Worm (Caenorhabditis elegans): ENCODE data around the gene rbm-22.
A peak's percentile ranks its signal among the peaks of the same experiment; 100 is the strongest.

The rbm-22 gene

DNA sequence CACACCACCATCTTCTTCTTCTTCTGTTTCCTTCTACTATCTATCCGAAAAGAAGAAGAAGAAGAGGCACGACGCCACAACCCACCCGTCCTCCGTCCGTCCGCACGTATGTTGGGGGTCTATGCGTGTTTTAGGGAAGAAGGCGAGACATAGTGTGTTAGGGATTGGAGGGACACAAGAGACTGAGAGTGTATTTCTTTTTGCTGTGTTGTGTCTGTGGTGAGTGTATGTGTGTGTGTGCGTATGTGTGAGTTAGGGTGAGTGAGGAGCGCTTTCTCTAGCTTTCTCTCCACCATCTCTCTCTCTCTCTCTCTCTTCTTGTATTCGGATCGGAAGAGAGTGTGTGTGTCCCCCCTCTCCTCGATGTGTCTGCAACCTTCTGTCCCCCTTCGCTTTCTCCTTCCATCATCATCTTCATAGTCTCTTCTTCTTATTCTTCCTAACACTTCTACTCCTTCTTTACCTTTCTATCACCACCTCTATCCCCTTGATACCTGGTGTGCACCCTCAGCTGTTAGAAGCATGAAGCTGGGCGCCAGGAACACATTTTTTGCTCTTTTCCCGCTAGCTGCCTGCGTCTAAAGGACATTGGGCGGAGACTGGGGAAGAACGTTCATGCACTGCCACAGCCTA, 39.4 kb upstream of the rbm-22 start (continued):
- TF ChIP-seq dpl-1 (GFP tag; optimal IDR thresholded peaks at IDR 0.05) (no peak), him-1 (tag; optimal IDR thresholded peaks at IDR 0.05) (no peak), chd-7 (tag; optimal IDR thresholded peaks at IDR 0.05) (peak; percentile 70), attf-5 (GFP tag; optimal IDR thresholded peaks at IDR 0.05) (peak; percentile 78), repo-1 (tag; optimal IDR thresholded peaks at IDR 0.05) (peak; percentile 9), nhr-80 (tag; optimal IDR thresholded peaks at IDR 0.05) (peak; percentile 87), ztf-26 (tag; optimal IDR thresholded peaks at IDR 0.05) (peak; percentile 12), ceh-100 (GFP tag; IDR thresholded peaks at IDR 0.05) (no peak), madf-10 (tag; optimal IDR thresholded peaks at IDR 0.05) (peak; percentile 38), lin-54 (GFP tag; optimal IDR thresholded peaks at IDR 0.05) (peak; percentile 47)

DNA sequence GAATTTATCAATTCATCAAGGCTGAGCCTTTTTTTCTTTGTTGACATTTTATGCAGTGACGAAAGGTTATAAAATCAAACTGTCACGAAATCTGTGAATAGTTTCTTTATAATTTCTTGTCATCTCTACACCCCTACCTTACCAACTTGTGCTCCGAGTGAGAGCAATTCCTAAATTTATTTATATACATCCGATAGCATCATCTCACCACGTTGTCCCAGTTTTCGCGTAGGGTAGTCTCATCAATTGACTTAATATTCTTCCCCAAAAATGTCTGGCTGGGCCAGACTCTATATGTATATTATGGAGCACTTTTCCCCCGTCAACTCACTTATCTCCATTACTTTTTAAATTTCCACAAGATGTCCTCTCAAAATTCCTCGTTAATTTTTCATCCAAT, 35.8 kb upstream of the rbm-22 start:
- TF ChIP-seq nfyb-1 (GFP tag; IDR thresholded peaks at IDR 0.05) (peak; percentile 52; the same call in 1 of the 2 replicates), B0336.3 (GFP tag; IDR thresholded peaks at IDR 0.05) (no peak), lir-1 (GFP tag; conservative IDR thresholded peaks at IDR 0.05) (no peak), lin-26 (GFP tag; IDR thresholded peaks at IDR 0.05) (0 out of 2 replicates have a peak, but pooled peaks have one; percentile 19)

ce11 chrIV:10826029-10826428, 35.2 kb upstream of the rbm-22 start:
- TF ChIP-seq ztf-26 (tag; optimal IDR thresholded peaks at IDR 0.05) (peak; percentile 4), let-526 (GFP tag; IDR thresholded peaks at IDR 0.05) (no peak)

ce11 chrIV:10828049-10828448, 33.2 kb upstream of the rbm-22 start, which contains the start of gene npax-3:
TSS of gene npax-3 (minus strand) at chrIV:10828149.
- TF ChIP-seq lir-1 (GFP tag; conservative IDR thresholded peaks at IDR 0.05): no peak
- TF ChIP-seq ets-4 (GFP tag; optimal IDR thresholded peaks at IDR 0.05): no peak

DNA sequence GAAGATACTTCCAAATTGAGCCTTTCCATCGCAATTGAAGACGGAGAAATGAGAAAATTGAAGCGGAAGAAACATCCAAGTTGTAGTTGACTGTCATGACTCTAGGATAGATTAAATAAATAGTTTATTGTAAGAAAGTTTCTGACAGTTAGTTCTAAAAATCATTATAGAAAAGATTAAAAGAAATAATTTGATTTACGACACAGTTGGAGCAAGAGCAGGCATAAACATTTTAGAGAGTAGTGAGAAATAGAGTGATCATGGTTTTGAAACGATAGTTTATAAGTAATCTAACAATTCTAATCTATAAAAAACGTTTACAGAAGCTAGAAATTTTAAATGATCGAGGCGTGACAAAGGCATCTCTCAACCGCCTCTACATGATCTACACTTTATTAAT, 29.1 kb upstream of the rbm-22 start, which contains the start of gene best-15:
TSS of gene best-15 (minus strand) at position 101 of the 400 bp plus-strand sequence.
- TF ChIP-seq madf-10 (tag; optimal IDR thresholded peaks at IDR 0.05): no peak
- no peak for TF ChIP-seq mxl-1 (tag; optimal IDR thresholded peaks at IDR 0.05)
- no peak for TF ChIP-seq F33H1.4 (GFP tag; IDR thresholded peaks at IDR 0.05)
- TF ChIP-seq aptf-2 (GFP tag; conservative IDR thresholded peaks at IDR 0.05): no peak
- no peak for TF ChIP-seq sptf-2 (GFP tag; optimal IDR thresholded peaks at IDR 0.05)
- no peak for TF ChIP-seq pbrm-1 (GFP tag; IDR thresholded peaks at IDR 0.05)
- TF ChIP-seq zim-3 (tag; optimal IDR thresholded peaks at IDR 0.05): no peak
- TF ChIP-seq ama-1 (optimal IDR thresholded peaks at IDR 0.05): no peak
- TF ChIP-seq ama-1 (GFP tag; optimal IDR thresholded peaks at IDR 0.05): no peak
- TF ChIP-seq B0019.2 (GFP tag; conservative IDR thresholded peaks at IDR 0.05): no peak
- no peak for TF ChIP-seq mcd-1 (GFP tag; IDR thresholded peaks at IDR 0.05)
- TF ChIP-seq nfya-1 (tag; optimal IDR thresholded peaks at IDR 0.05; ENCODE audit: borderline replicate concordance, insufficient read depth): no peak
- TF ChIP-seq egl-44 (GFP tag; IDR thresholded peaks at IDR 0.05): no peak
- TF ChIP-seq F52B5.7 (tag; optimal IDR thresholded peaks at IDR 0.05): no peak
- no peak for TF ChIP-seq ztf-28 (GFP tag; IDR thresholded peaks at IDR 0.05)
- no peak for TF ChIP-seq tbx-9 (tag; optimal IDR thresholded peaks at IDR 0.05; ENCODE audit: borderline replicate concordance)
- TF ChIP-seq ets-4 (GFP tag; optimal IDR thresholded peaks at IDR 0.05): no peak
- no peak for TF ChIP-seq hmg-1.2 (GFP tag; IDR thresholded peaks at IDR 0.05)
- TF ChIP-seq C06A6.2 (GFP tag; conservative IDR thresholded peaks at IDR 0.05): no peak
- no peak for TF ChIP-seq sea-2 (GFP tag; IDR thresholded peaks at IDR 0.05)
- TF ChIP-seq B0336.3 (GFP tag; IDR thresholded peaks at IDR 0.05): no peak

Data from whole organism, young adult.